Worm (Caenorhabditis elegans) whole organism, L1 larva: ENCODE measurements around the gene clec-38.

ENCODE experiments used
- aly-2 ChIP-seq: fragments of 150-350 bp; optimal IDR thresholded peaks from 2 replicates; lab custom pipeline; 2014; ENCODE audit warnings: missing biosample characterization, missing genetic modification characterization
- unc-62 ChIP-seq: fragments of 150-350 bp; optimal IDR thresholded peaks from 2 replicates; lab custom pipeline; 2014; ENCODE audit warnings: missing biosample characterization, missing genetic modification reagents, missing genetic modification characterization

DNA sequence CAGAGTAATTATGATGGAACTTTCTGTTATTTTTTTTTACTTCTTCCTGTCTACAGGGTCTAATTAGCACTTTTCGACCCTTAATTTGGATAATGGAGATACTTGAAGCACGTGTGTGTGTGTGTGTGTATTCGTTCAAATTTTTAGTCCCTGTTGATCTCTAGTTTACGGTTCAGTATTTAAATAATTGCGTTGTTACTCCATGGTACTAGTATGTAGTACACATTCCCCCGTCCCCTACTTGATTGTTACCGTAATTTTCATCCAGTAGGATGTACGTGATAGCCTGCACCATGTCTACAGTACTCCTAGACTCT is 43.8 kb upstream of the clec-38 start:
- TF ChIP-seq aly-2 (no peak), unc-62 (no peak)
